Worm (Caenorhabditis elegans): ENCODE results near the gene F36A4.3.
A peak's percentile ranks its signal among the peaks of the same experiment; 100 is the strongest.

The F36A4.3 gene

DNA sequence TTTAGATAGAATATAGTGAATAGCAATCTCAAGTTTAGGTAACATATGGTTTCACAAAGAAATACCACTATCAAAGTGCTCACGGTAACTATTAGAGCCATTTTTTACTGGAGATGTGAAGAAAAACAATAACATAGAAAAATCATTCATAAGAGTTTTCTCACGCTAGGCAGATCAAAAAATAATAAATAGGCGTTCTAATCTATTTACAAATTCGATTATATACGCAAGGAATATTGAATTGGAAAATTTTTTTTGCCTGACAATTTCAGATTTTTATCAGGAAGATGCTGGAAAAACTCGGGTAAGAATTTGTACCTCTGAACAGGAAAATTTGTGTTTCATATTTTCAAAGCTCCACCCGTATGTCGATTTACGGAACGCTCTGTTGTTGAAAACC, 41.5 kb upstream of the F36A4.3 start, which contains the start of gene srbc-70:
Gene srbc-70 (minus strand): TSS at position 101 of the 400 bp plus-strand sequence.
- TF ChIP-seq R02D3.7 (tag; optimal IDR thresholded peaks at IDR 0.05) (no peak), pqm-1 (tag; optimal IDR thresholded peaks at IDR 0.05) (no peak), mdl-1 (tag; optimal IDR thresholded peaks at IDR 0.05) (no peak), ceh-82 (tag; optimal IDR thresholded peaks at IDR 0.05) (no peak), nhr-43 (tag; optimal IDR thresholded peaks at IDR 0.05; ENCODE audit: poor library complexity, severe bottlenecking) (no peak), lsy-12 (tag; optimal IDR thresholded peaks at IDR 0.05) (no peak), nhr-23 (tag; optimal IDR thresholded peaks at IDR 0.05) (no peak), ceh-9 (tag; optimal IDR thresholded peaks at IDR 0.05) (no peak), skn-1 (tag; optimal IDR thresholded peaks at IDR 0.05) (no peak), fos-1 (tag; optimal IDR thresholded peaks at IDR 0.05) (no peak), elt-1 (tag; optimal IDR thresholded peaks at IDR 0.05) (no peak), unc-39 (tag; optimal IDR thresholded peaks at IDR 0.05) (no peak), tbx-2 (tag; optimal IDR thresholded peaks at IDR 0.05) (no peak), ztf-11 (tag; optimal IDR thresholded peaks at IDR 0.05) (no peak), lin-39 (tag; optimal IDR thresholded peaks at IDR 0.05) (no peak), ZK546.5 (tag; optimal IDR thresholded peaks at IDR 0.05) (no peak), nfya-1 (tag; optimal IDR thresholded peaks at IDR 0.05; ENCODE audit: insufficient read depth) (no peak), nhr-25 (tag; optimal IDR thresholded peaks at IDR 0.05) (no peak), daf-12 (tag; optimal IDR thresholded peaks at IDR 0.05) (no peak), fkh-10 (GFP tag; optimal IDR thresholded peaks at IDR 0.05) (no peak)

DNA sequence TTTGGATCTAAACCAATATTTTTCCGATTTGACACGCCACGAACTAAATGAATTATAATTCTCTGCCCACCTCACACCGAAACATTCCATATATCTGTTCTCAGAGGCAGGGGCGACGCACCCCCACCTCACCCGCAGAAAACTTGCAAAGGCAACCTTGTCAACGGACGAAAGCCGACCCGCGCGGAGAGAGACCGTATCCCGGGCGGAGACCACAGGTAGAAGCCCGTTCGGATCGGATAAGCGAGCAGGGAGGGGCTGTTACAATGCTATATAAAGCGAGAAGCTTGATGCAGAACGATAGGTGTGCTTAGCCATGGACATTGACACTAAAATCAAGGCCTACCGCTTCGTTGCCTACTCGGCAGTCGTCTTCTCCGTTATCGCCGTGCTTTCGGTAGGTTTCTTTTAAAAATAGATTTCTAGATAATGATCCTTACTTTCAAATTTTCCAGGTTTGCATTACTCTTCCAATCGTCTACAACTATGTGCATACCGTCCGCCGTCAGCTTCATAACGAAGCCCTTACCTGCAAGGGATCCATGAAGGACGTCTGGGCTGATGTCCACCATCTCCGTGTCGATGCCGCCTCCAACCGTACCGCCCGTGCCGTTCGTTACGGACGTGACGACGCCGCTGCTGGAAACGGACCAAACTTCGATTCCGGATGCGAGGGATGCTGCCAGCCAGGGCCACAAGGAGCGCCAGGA, 33.9 kb upstream of the F36A4.3 start, which contains the start of the genes zipt-2.2 and dpy-13:
Gene zipt-2.2 (minus strand): TSS at position 51 of the 710 bp plus-strand sequence.
Gene dpy-13 (plus strand): TSS at position 300 of the 710 bp plus-strand sequence.
- no peak for TF ChIP-seq ceh-82 (tag; optimal IDR thresholded peaks at IDR 0.05)
- peak; percentile 93 for TF ChIP-seq ama-1 (optimal IDR thresholded peaks at IDR 0.05)
- peak; percentile 77 for TF ChIP-seq nhr-25 (tag; optimal IDR thresholded peaks at IDR 0.05)
- peak; percentile 2 for TF ChIP-seq nhr-23 (tag; optimal IDR thresholded peaks at IDR 0.05)
- TF ChIP-seq elt-3 (tag; optimal IDR thresholded peaks at IDR 0.05): peak in 1 of 3 experiments; percentile 31
- TF ChIP-seq nfya-1 (tag; optimal IDR thresholded peaks at IDR 0.05; ENCODE audit: insufficient read depth): peak; percentile 30
- no peak for TF ChIP-seq lsy-12 (tag; optimal IDR thresholded peaks at IDR 0.05)
- TF ChIP-seq nhr-43 (tag; optimal IDR thresholded peaks at IDR 0.05; ENCODE audit: poor library complexity, severe bottlenecking): peak; percentile 80

DNA sequence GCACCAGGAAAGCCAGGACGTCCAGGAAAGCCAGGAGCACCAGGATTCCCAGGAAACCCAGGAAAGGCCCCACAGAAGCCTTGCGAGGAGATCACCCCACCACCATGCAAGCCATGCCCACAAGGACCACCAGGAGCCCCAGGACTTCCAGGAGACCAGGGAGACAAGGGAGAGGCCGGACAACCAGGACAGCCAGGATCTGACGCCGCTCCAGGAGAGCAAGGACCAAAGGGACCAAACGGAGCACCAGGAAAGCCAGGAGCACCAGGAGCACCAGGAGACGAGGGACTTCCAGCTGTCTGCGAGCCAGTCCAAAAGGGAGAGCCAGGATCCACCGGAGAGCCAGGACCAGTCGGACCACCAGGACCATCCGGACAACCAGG, 33.4 kb upstream of the F36A4.3 start:
- TF ChIP-seq nhr-67 (tag; optimal IDR thresholded peaks at IDR 0.05) (no peak), sea-2 (GFP tag; optimal IDR thresholded peaks at IDR 0.05) (no peak), egl-27 (tag; optimal IDR thresholded peaks at IDR 0.05) (no peak), nhr-11 (tag; optimal IDR thresholded peaks at IDR 0.05) (no peak), lin-15B (tag; optimal IDR thresholded peaks at IDR 0.05) (no peak), nhr-76 (tag; optimal IDR thresholded peaks at IDR 0.05) (no peak), lsy-12 (tag; optimal IDR thresholded peaks at IDR 0.05) (no peak), mml-1 (tag; optimal IDR thresholded peaks at IDR 0.05) (no peak), hmg-11 (tag; optimal IDR thresholded peaks at IDR 0.05) (no peak)

DNA sequence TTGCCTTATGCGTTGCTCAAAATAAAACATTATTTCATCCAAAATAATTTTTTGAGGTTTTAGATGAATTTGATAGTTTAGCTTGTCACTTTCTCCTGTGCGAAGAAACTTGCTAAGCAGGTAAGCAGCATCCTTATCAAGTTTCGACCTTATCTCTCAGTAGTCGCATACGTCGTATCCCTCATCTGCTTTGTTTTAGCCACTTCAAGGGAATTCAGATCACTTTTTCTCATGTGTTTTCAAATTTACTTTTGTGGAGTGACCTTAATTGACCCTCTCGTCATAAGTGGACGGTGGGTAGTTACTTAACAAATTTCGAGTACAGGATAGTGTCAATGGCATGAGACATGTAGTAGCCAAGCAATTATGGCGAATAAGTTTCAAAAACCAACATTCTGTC, 32.7 kb upstream of the F36A4.3 start:
- TF ChIP-seq nhr-67 (tag; optimal IDR thresholded peaks at IDR 0.05) (no peak), ztf-4 (tag; optimal IDR thresholded peaks at IDR 0.05) (no peak), elt-3 (tag; optimal IDR thresholded peaks at IDR 0.05) (peak in 1 of 3 experiments; percentile 93), ama-1 (optimal IDR thresholded peaks at IDR 0.05) (peak; percentile 90), nfya-1 (tag; optimal IDR thresholded peaks at IDR 0.05; ENCODE audit: insufficient read depth) (peak; percentile 18), nhr-77 (tag; optimal IDR thresholded peaks at IDR 0.05) (peak; percentile 55), nhr-25 (tag; optimal IDR thresholded peaks at IDR 0.05) (peak; percentile 68), tbx-2 (tag; optimal IDR thresholded peaks at IDR 0.05) (peak; percentile 46)

DNA sequence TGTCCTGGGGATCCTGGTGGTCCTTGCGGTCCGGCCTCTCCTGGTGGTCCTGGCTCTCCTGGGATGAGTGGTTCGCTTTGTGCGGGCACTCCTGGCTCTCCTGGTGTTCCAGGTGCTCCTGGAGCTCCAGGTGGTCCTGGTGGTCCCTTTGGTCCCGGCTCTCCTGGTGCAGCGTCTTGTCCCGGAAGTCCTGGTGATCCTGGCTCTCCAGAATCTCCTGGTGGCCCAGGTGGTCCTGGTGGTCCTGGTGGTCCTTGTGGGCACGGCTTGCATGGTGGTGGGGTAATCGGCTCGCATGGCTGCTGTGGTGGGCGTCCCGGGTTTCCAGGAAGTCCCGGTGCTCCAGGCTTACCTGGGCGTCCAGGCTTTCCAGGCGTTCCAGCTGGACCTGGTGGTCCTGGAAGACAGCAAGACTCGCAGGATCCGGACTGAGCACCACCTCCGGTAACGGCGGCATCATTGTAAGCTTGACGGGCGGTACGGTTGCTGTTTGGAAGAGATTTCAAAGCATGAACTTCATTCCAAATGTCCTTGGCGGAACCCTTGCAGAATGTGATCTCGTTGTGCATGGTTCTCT, 25.5 kb upstream of the F36A4.3 start:
- no peak for TF ChIP-seq lin-15B (tag; optimal IDR thresholded peaks at IDR 0.05)
- no peak for TF ChIP-seq aly-2 (tag; optimal IDR thresholded peaks at IDR 0.05)
- TF ChIP-seq snpc-4 (tag; optimal IDR thresholded peaks at IDR 0.05): no peak
- no peak for TF ChIP-seq nhr-23 (tag; optimal IDR thresholded peaks at IDR 0.05)
- TF ChIP-seq unc-39 (tag; optimal IDR thresholded peaks at IDR 0.05): no peak
- TF ChIP-seq ztf-11 (tag; optimal IDR thresholded peaks at IDR 0.05): no peak
- no peak for TF ChIP-seq egl-5 (tag; optimal IDR thresholded peaks at IDR 0.05)
- TF ChIP-seq lsy-12 (tag; optimal IDR thresholded peaks at IDR 0.05): no peak
- TF ChIP-seq ceh-9 (tag; optimal IDR thresholded peaks at IDR 0.05): no peak
- TF ChIP-seq lin-39 (tag; optimal IDR thresholded peaks at IDR 0.05): no peak
- no peak for TF ChIP-seq tbx-2 (tag; optimal IDR thresholded peaks at IDR 0.05)
- no peak for TF ChIP-seq elt-1 (tag; optimal IDR thresholded peaks at IDR 0.05)
- no peak for TF ChIP-seq pqm-1 (tag; optimal IDR thresholded peaks at IDR 0.05)
- no peak for TF ChIP-seq nhr-237 (tag; optimal IDR thresholded peaks at IDR 0.05)
